Fruit fly (Drosophila melanogaster) whole organism, prepupa: ENCODE results near the gene GluRIIC.

Experiments
- Blimp-1 ChIP-seq: fragments of 200-800 bp; sonication (Bioruptor generic); optimal IDR thresholded peaks from 3 replicates; lab custom pipeline; 2017; ENCODE audit warnings: missing biosample characterization, missing genetic modification characterization, mild to moderate bottlenecking, moderate library complexity, missing genetic modification reagents
- Ets21C ChIP-seq: fragments of 200-800 bp; sonication (Bioruptor generic); optimal IDR thresholded peaks from 3 replicates; lab custom pipeline; 2016; ENCODE audit warnings: missing biosample characterization, missing genetic modification characterization
- Hr38 ChIP-seq: sonication (Bioruptor generic); optimal IDR thresholded peaks from 2 replicates; lab custom pipeline; 2016; ENCODE audit warnings: missing biosample characterization, missing genetic modification characterization
- Lpt ChIP-seq: fragments of 200-800 bp; sonication (Bioruptor generic); optimal IDR thresholded peaks from 3 replicates; lab custom pipeline; 2016; ENCODE audit warnings: missing biosample characterization, missing genetic modification characterization
- Smox ChIP-seq: fragments of 200-800 bp; sonication (Bioruptor generic); optimal IDR thresholded peaks from 3 replicates; lab custom pipeline; 2016; ENCODE audit warnings: missing biosample characterization, missing genetic modification characterization
- Sox14 ChIP-seq: fragments of 200-800 bp; sonication (Bioruptor generic); optimal IDR thresholded peaks from 3 replicates; lab custom pipeline; 2016; ENCODE audit warnings: missing biosample characterization, missing genetic modification characterization
- dac ChIP-seq: fragments of 200-800 bp; sonication (Bioruptor generic); optimal IDR thresholded peaks from 2 replicates; lab custom pipeline; 2017; ENCODE audit warnings: missing biosample characterization, mild to moderate bottlenecking, missing genetic modification characterization

DNA sequence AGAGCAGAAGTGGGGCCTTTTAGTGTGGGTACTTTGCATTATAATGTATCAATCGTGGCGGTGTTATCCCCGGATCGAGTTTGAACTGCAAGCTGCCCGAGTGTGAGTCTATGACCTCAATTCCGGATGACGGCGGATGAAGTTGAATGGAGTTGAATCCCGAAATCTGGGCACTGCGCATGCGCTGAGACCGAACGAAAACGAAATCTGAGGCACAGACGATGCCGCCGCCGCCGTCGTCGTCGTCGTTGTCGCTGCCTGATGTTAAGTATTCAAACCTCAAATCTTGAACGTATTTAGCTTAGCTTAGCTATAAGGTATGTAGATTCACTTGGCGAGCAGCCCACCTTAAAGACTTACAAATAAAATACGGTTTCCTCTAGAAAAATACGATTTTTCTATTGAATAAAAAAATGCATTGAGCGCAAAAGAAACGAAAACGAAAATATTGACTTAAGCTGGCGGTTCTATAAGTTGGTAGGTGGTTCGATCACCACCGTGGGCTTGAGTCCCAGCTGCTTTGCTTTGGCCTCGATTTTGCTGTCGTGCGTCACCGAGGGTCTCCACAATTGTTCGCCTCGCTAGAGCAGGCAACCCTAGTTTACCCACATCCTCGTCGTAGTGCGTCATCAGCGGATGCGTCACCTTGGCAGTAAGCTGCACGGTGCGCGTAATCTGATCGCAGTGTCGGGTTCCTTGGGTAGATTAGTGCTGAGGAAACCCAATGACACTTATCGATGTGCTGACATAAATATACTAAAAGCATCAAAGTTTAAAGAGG lies 40.0 kb upstream of the GluRIIC start:
- TF ChIP-seq Blimp-1 (GFP tag; lab: Kevin White, UChicago): no peak
- no peak for TF ChIP-seq Ets21C (GFP tag; lab: Kevin White, UChicago)
- no peak for TF ChIP-seq Hr38 (GFP tag; lab: Kevin White, UChicago)
- TF ChIP-seq Smox (GFP tag; lab: Kevin White, UChicago): no peak
- TF ChIP-seq Lpt: no peak
- no peak for TF ChIP-seq dac (GFP tag; lab: Kevin White, UChicago)
- no peak for TF ChIP-seq Sox14 (GFP tag; lab: Kevin White, UChicago)
